Worm (Caenorhabditis elegans): Measurements from ENCODE around the gene C29E4.15.

DNA sequence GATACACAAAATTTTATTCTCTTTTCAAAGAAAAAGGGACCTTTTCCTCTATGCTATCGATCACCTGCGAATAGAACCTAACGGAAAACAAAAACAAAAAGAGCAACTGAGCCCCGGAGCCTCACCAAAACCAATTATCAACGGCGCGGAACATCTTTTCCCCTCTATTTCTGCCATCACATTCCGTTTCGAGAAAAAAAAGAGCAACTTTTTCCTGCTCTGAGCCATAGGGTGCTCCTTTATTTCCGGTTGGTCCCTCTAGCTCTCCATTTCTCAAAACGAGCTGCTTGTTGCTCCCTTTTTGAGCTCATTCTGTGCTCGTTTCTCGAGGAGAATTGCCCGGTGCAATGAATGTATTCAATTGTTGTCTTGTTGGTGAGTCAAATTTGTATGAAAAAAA lies 27.2 kb downstream of the C29E4.15 start, which contains the start of gene clp-1:
- TF ChIP-seq madf-8 (GFP tag; conservative IDR thresholded peaks at IDR 0.05) (no peak), Y53F4B.3 (GFP tag; IDR thresholded peaks at IDR 0.05) (no peak), F33H1.4 (GFP tag; IDR thresholded peaks at IDR 0.05) (no peak), dox-1 (GFP tag; IDR thresholded peaks at IDR 0.05) (no peak), ceh-100 (GFP tag; IDR thresholded peaks at IDR 0.05) (no peak), madf-6 (GFP tag; IDR thresholded peaks at IDR 0.05) (no peak), attf-6 (GFP tag; IDR thresholded peaks at IDR 0.05) (no peak), ZK185.1 (tag; optimal IDR thresholded peaks at IDR 0.05; ENCODE audit: poor library complexity, severe bottlenecking) (no peak), ama-1 (optimal IDR thresholded peaks at IDR 0.05) (no peak), ama-1 (GFP tag; optimal IDR thresholded peaks at IDR 0.05) (no peak)
